Fruit fly (Drosophila melanogaster) whole organism, embryonic: ENCODE measurements around the gene CG2681.

ENCODE experiments used
- CG14441 ChIP-seq: fragments of 200-800 bp; sonication (Bioruptor generic); IDR thresholded peaks from 2 replicates; pipeline ENCODE4 v1.3.6; 2022; ENCODE audit warnings: missing biosample characterization, missing genetic modification characterization
- Rfx ChIP-seq: fragments of 200-800 bp; sonication (Bioruptor generic); IDR thresholded peaks from 2 replicates; pipeline ENCODE4 v1.3.6; 2022; ENCODE audit warnings: missing biosample characterization, missing genetic modification characterization
- bcd ChIP-seq: fragments of 200-800 bp; sonication (Bioruptor generic); optimal IDR thresholded peaks from 2 replicates; lab custom pipeline; 2017; ENCODE audit warnings: missing biosample characterization, mild to moderate bottlenecking, missing genetic modification characterization
- crp ChIP-seq, 2 experiments: fragments of 200-800 bp; sonication (Bioruptor generic); optimal IDR thresholded peaks; 2 replicates in 1 of 2; 3 replicates in 1 of 2; lab custom pipeline; 2017; ENCODE audit warnings: missing biosample characterization in 2 of 2, missing genetic modification characterization in 2 of 2, mild to moderate bottlenecking in 1 of 2, moderate library complexity in 1 of 2
- odd ChIP-seq: fragments of 200-800 bp; sonication (Bioruptor generic); optimal IDR thresholded peaks from 2 replicates; lab custom pipeline; 2017; ENCODE audit warnings: missing biosample characterization, mild to moderate bottlenecking, missing genetic modification characterization

DNA sequence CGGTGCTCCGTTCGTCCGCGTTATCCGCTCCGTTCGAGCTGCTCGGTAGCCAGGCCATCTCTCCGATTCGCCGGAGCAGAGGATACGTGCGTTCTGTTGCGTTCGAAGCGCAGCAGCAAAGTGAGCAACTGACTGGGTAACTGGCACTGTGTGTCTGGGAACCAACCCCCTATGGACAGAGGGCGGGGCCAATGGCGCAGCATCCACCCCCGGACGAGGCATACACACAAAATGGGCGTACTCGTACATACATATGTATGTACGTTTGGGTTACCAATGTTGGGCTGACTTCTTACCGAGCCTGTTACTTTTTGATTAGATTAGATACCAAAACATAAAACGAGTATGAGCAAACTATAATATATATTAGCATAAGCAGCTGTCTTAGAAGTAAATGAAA lies 26.9 kb upstream of the CG2681 start, which contains the start of gene HLH3B:
- TF ChIP-seq crp (GFP tag; optimal IDR thresholded peaks at IDR 0.05; lab: Kevin White, UChicago) (no peak), Rfx (GFP tag; lab: Robert Waterston, UW) (no peak), odd (GFP tag; lab: Kevin White, UChicago) (no peak), CG14441 (GFP tag; lab: Robert Waterston, UW) (no peak), bcd (no peak)
